Worm (Caenorhabditis elegans): ENCODE results near the gene K09C8.9.

DNA sequence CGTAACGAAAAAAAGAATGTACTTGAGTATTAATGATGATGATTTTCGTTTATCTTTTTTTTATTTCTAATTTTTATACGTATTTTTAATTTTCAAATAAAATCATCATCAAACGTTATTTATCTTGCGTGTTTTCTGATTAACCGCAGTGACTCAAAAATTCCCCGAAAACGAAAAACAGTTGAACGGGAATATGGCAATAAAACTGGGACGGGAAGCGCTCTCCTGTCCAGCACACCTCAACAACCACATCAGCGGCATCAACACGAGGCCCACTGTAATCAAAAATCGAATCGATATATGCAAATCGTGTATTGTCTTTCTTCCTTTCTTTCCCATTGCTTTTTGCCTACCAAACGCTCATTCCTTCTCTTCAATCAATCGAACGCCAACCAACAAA lies 8.5 kb downstream of the K09C8.9 start, which contains the start of gene K09C8.2:
- no peak for TF ChIP-seq ztf-23 (GFP tag; IDR thresholded peaks at IDR 0.05)
- TF ChIP-seq T22C8.4 (GFP tag; IDR thresholded peaks at IDR 0.05): no peak
- no peak for TF ChIP-seq cog-1 (tag; optimal IDR thresholded peaks at IDR 0.05)

All from whole organism, midembryonic.